Fruit fly (Drosophila melanogaster) whole organism, embryonic: ENCODE measurements around the gene Acp1.

ENCODE experiments used
- Antp ChIP-seq: fragments of 200-800 bp; sonication (Bioruptor generic); optimal IDR thresholded peaks from 3 replicates; lab custom pipeline; 2016; ENCODE audit warnings: missing biosample characterization, missing genetic modification characterization
- Asciz ChIP-seq: fragments of 200-800 bp; sonication (Bioruptor generic); optimal IDR thresholded peaks from 2 replicates; lab custom pipeline; 2017; ENCODE audit warnings: missing biosample characterization, mild to moderate bottlenecking, missing genetic modification characterization, missing genetic modification reagents
- Bgb ChIP-seq: fragments of 200-800 bp; sonication (Bioruptor generic); IDR thresholded peaks from 2 replicates; pipeline ENCODE4 v1.3.6; 2022; ENCODE audit warnings: missing biosample characterization, missing genetic modification characterization; ENCODE audit not compliant: partially characterized antibody
- CG10543 ChIP-seq: fragments of 200-800 bp; sonication (Bioruptor generic); optimal IDR thresholded peaks from 3 replicates; lab custom pipeline; 2017; ENCODE audit warnings: missing biosample characterization, mild to moderate bottlenecking, missing genetic modification characterization, moderate library complexity
- CG11085 ChIP-seq: fragments of 200-800 bp; sonication (Bioruptor generic); IDR thresholded peaks from 2 replicates; pipeline ENCODE4 v1.3.6; 2022; ENCODE audit warnings: missing biosample characterization, missing genetic modification characterization
- CG11398 ChIP-seq: fragments of 200-800 bp; sonication (Bioruptor generic); optimal IDR thresholded peaks from 2 replicates; lab custom pipeline; 2016; ENCODE audit warnings: missing biosample characterization, missing genetic modification characterization
- CG11723 ChIP-seq: fragments of 200-800 bp; sonication (Bioruptor generic); optimal IDR thresholded peaks from 2 replicates; lab custom pipeline; 2017; ENCODE audit warnings: missing biosample characterization, mild to moderate bottlenecking, missing genetic modification characterization
- CG12299 ChIP-seq: fragments of 200-800 bp; sonication (Bioruptor generic); optimal IDR thresholded peaks from 2 replicates; lab custom pipeline; 2018; ENCODE audit warnings: missing biosample characterization, mild to moderate bottlenecking, missing genetic modification characterization
- CG12769 ChIP-seq: fragments of 200-800 bp; sonication (Bioruptor generic); optimal IDR thresholded peaks from 2 replicates; lab custom pipeline; 2019; ENCODE audit warnings: missing biosample characterization, mild to moderate bottlenecking, missing genetic modification characterization, moderate library complexity
- CG13287 ChIP-seq: fragments of 200-800 bp; sonication (Bioruptor generic); IDR thresholded peaks from 2 replicates; pipeline ENCODE4 v1.3.6; 2022; ENCODE audit warnings: missing biosample characterization, missing genetic modification characterization; ENCODE audit not compliant: partially characterized antibody
- CG15073 ChIP-seq: fragments of 200-800 bp; sonication (Bioruptor generic); optimal IDR thresholded peaks from 2 replicates; lab custom pipeline; 2016; ENCODE audit warnings: missing biosample characterization, missing genetic modification characterization
- CG15514 ChIP-seq: fragments of 200-800 bp; sonication (Bioruptor generic); optimal IDR thresholded peaks from 3 replicates; lab custom pipeline; 2017; ENCODE audit warnings: missing biosample characterization, missing genetic modification characterization, mild to moderate bottlenecking, moderate library complexity, missing genetic modification reagents
- CG1602 ChIP-seq: fragments of 200-800 bp; sonication (Bioruptor generic); optimal IDR thresholded peaks from 3 replicates; lab custom pipeline; 2016; ENCODE audit warnings: missing biosample characterization, missing genetic modification characterization
- CG17912 ChIP-seq: fragments of 200-800 bp; sonication (Bioruptor generic); optimal IDR thresholded peaks from 2 replicates; lab custom pipeline; 2018; ENCODE audit warnings: missing biosample characterization, mild to moderate bottlenecking, missing genetic modification characterization
- CG3281 ChIP-seq: fragments of 200-800 bp; sonication (Bioruptor generic); optimal IDR thresholded peaks from 3 replicates; lab custom pipeline; 2017; ENCODE audit warnings: missing biosample characterization, mild to moderate bottlenecking, missing genetic modification characterization
- CG4404 ChIP-seq: fragments of 200-800 bp; sonication (Bioruptor generic); IDR thresholded peaks from 2 replicates; pipeline ENCODE4 v1.3.6; 2022; ENCODE audit warnings: missing biosample characterization, missing genetic modification characterization
- CG4730 ChIP-seq: fragments of 200-800 bp; sonication (Bioruptor generic); IDR thresholded peaks from 2 replicates; pipeline ENCODE4 v1.3.6; 2022; ENCODE audit warnings: missing biosample characterization, missing genetic modification characterization
- CG6683 ChIP-seq: fragments of 200-800 bp; sonication (Bioruptor generic); optimal IDR thresholded peaks from 2 replicates; lab custom pipeline; 2017; ENCODE audit warnings: missing biosample characterization, mild to moderate bottlenecking, missing genetic modification characterization, missing genetic modification reagents
- CG6791 ChIP-seq: fragments of 200-800 bp; sonication (Bioruptor generic); IDR thresholded peaks from 3 replicates; pipeline ENCODE4 v1.3.6; 2022; ENCODE audit warnings: missing biosample characterization, missing genetic modification characterization; ENCODE audit not compliant: partially characterized antibody
- CG8388 ChIP-seq: fragments of 200-800 bp; sonication (Bioruptor generic); optimal IDR thresholded peaks from 2 replicates; lab custom pipeline; 2019; ENCODE audit warnings: missing biosample characterization, mild to moderate bottlenecking, missing genetic modification characterization, moderate library complexity
- CG9727 ChIP-seq: fragments of 200-800 bp; sonication (Bioruptor generic); optimal IDR thresholded peaks from 3 replicates; lab custom pipeline; 2017; ENCODE audit warnings: missing biosample characterization, mild to moderate bottlenecking, missing genetic modification characterization
- Drgx ChIP-seq: fragments of 200-800 bp; sonication (Bioruptor generic); IDR thresholded peaks from 2 replicates; pipeline ENCODE4 v1.3.6; 2022; ENCODE audit warnings: missing biosample characterization, missing genetic modification characterization
- Hr51 ChIP-seq, 2 experiments: fragments of 200-800 bp; sonication (Bioruptor generic); optimal IDR thresholded peaks; 2 replicates in 1 of 2; 3 replicates in 1 of 2; lab custom pipeline; 2016 to 2018; ENCODE audit warnings: missing biosample characterization in 2 of 2, missing genetic modification characterization in 2 of 2, mild to moderate bottlenecking in 1 of 2, moderate library complexity in 1 of 2
- Max ChIP-seq: fragments of 200-800 bp; sonication (Bioruptor generic); optimal IDR thresholded peaks from 2 replicates; lab custom pipeline; 2016; ENCODE audit warnings: missing biosample characterization, mild to moderate bottlenecking, missing genetic modification characterization
- NC2α ChIP-seq: fragments of 200-800 bp; sonication (Bioruptor generic); optimal IDR thresholded peaks from 2 replicates; lab custom pipeline; 2016; ENCODE audit warnings: missing biosample characterization, missing genetic modification characterization
- Oli ChIP-seq: fragments of 200-800 bp; sonication (Bioruptor generic); optimal IDR thresholded peaks from 2 replicates; lab custom pipeline; 2018; ENCODE audit warnings: missing biosample characterization, mild to moderate bottlenecking, missing genetic modification characterization, moderate library complexity
- Sox100B ChIP-seq: fragments of 200-800 bp; sonication (Bioruptor generic); optimal IDR thresholded peaks from 3 replicates; lab custom pipeline; 2018; ENCODE audit warnings: missing biosample characterization, mild to moderate bottlenecking, missing genetic modification characterization
- Sox102F ChIP-seq: fragments of 200-800 bp; sonication (Bioruptor generic); optimal IDR thresholded peaks from 2 replicates; lab custom pipeline; 2018; ENCODE audit warnings: missing biosample characterization, mild to moderate bottlenecking, missing genetic modification characterization, moderate library complexity
- Vsx1 ChIP-seq: fragments of 200-800 bp; sonication (Bioruptor generic); optimal IDR thresholded peaks from 2 replicates; lab custom pipeline; 2017; ENCODE audit warnings: missing biosample characterization, mild to moderate bottlenecking, missing genetic modification characterization, missing genetic modification reagents
- Xrp1 ChIP-seq: fragments of 200-800 bp; sonication (Bioruptor generic); IDR thresholded peaks from 2 replicates; pipeline ENCODE4 v1.3.6; 2022; ENCODE audit warnings: missing biosample characterization, missing genetic modification characterization
- ac ChIP-seq: fragments of 200-800 bp; sonication (Bioruptor generic); optimal IDR thresholded peaks from 3 replicates; lab custom pipeline; 2017; ENCODE audit warnings: missing biosample characterization, mild to moderate bottlenecking, missing genetic modification characterization
- ash1 ChIP-seq: fragments of 200-800 bp; sonication (Bioruptor generic); optimal IDR thresholded peaks from 2 replicates; lab custom pipeline; 2018; ENCODE audit warnings: missing biosample characterization, mild to moderate bottlenecking, missing genetic modification characterization
- bab2 ChIP-seq: fragments of 200-800 bp; sonication (Bioruptor generic); optimal IDR thresholded peaks from 2 replicates; lab custom pipeline; 2016; ENCODE audit warnings: missing biosample characterization, missing genetic modification characterization
- bbx ChIP-seq: fragments of 200-800 bp; sonication (Bioruptor generic); IDR thresholded peaks from 2 replicates; pipeline ENCODE4 v1.3.6; 2022; ENCODE audit warnings: missing biosample characterization, missing genetic modification characterization; ENCODE audit not compliant: partially characterized antibody
- corto ChIP-seq: fragments of 200-800 bp; sonication (Bioruptor generic); optimal IDR thresholded peaks from 2 replicates; lab custom pipeline; 2016; ENCODE audit warnings: missing biosample characterization, mild to moderate bottlenecking, missing genetic modification characterization, moderate library complexity
- crc ChIP-seq: fragments of 200-800 bp; sonication (Bioruptor generic); optimal IDR thresholded peaks from 2 replicates; lab custom pipeline; 2016; ENCODE audit warnings: missing biosample characterization, missing genetic modification characterization
- danr ChIP-seq: fragments of 200-800 bp; sonication (Bioruptor generic); IDR thresholded peaks from 2 replicates; pipeline ENCODE4 v1.3.6; 2022; ENCODE audit warnings: missing biosample characterization, missing genetic modification characterization
- fd96Cb ChIP-seq: fragments of 200-800 bp; sonication (Bioruptor generic); optimal IDR thresholded peaks from 2 replicates; lab custom pipeline; 2018; ENCODE audit warnings: missing biosample characterization, mild to moderate bottlenecking, missing genetic modification characterization, moderate library complexity
- gcm ChIP-seq: fragments of 200-800 bp; sonication (Bioruptor generic); optimal IDR thresholded peaks from 2 replicates; lab custom pipeline; 2019; ENCODE audit warnings: missing biosample characterization, mild to moderate bottlenecking, missing genetic modification characterization, moderate library complexity
- gsb ChIP-seq: fragments of 200-800 bp; sonication (Bioruptor generic); IDR thresholded peaks from 2 replicates; pipeline ENCODE4 v1.3.6; 2022; ENCODE audit warnings: missing biosample characterization, missing genetic modification characterization
- h ChIP-seq: fragments of >200 bp; optimal IDR thresholded peaks from 2 replicates; lab custom pipeline; 2017
- her ChIP-seq: fragments of 200-800 bp; sonication (Bioruptor generic); optimal IDR thresholded peaks from 2 replicates; lab custom pipeline; 2016; ENCODE audit warnings: missing biosample characterization, missing genetic modification characterization
- ind ChIP-seq: fragments of 200-800 bp; sonication (Bioruptor generic); optimal IDR thresholded peaks from 3 replicates; lab custom pipeline; 2016; ENCODE audit warnings: missing biosample characterization, missing genetic modification characterization
- slbo ChIP-seq: fragments of 200-800 bp; sonication (Bioruptor generic); IDR thresholded peaks from 2 replicates; pipeline ENCODE4 v1.3.6; 2022; ENCODE audit warnings: missing biosample characterization, missing genetic modification characterization
- trem ChIP-seq: fragments of 200-800 bp; optimal IDR thresholded peaks from 3 replicates; lab custom pipeline; 2019; ENCODE audit warnings: missing biosample characterization, mild to moderate bottlenecking, missing genetic modification characterization, moderate library complexity
- twi ChIP-seq: fragments of 200-800 bp; optimal IDR thresholded peaks from 2 replicates; lab custom pipeline; 2019; ENCODE audit warnings: missing biosample characterization, mild to moderate bottlenecking, missing genetic modification characterization, moderate library complexity
- unc-4 ChIP-seq: fragments of 200-800 bp; sonication (Bioruptor generic); IDR thresholded peaks from 2 replicates; pipeline ENCODE4 v1.3.6; 2022; ENCODE audit warnings: missing biosample characterization, missing genetic modification characterization; ENCODE audit not compliant: partially characterized antibody
- wor ChIP-seq: fragments of 200-800 bp; sonication (Bioruptor generic); IDR thresholded peaks from 2 replicates; pipeline ENCODE4 v1.3.6; 2022; ENCODE audit warnings: missing biosample characterization, missing genetic modification characterization
- z ChIP-seq: fragments of 200-800 bp; sonication (Bioruptor generic); IDR thresholded peaks from 3 replicates; pipeline ENCODE4 v1.3.6; 2022; ENCODE audit warnings: missing biosample characterization, missing genetic modification characterization

Acp1 gene

dm6 chr2L:7702383-7703188 is 38.8 kb downstream of the Acp1 start, which contains the start of gene Tep3 (continued):
- peak; percentile 5 for TF ChIP-seq CG12769 (tag; lab: Kevin White, UChicago)
- no peak for TF ChIP-seq unc-4 (GFP tag; lab: Robert Waterston, UW)
- no peak for TF ChIP-seq CG17912 (GFP tag; lab: Kevin White, UChicago)
- no peak for TF ChIP-seq CG6791 (GFP tag; lab: Robert Waterston, UW)
- TF ChIP-seq CG15073, result no peak
- no peak for TF ChIP-seq trem
- no peak for TF ChIP-seq CG6683 (GFP tag; lab: Kevin White, UChicago)
- no peak for TF ChIP-seq Max (GFP tag; lab: Kevin White, UChicago)
- TF ChIP-seq CG15514, result peak; percentile 33
- no peak for TF ChIP-seq CG11723 (GFP tag; lab: Kevin White, UChicago)
- peak; percentile 26; the same call in 1 of the 2 replicates for TF ChIP-seq bbx (GFP tag; lab: Robert Waterston, UW)
- TF ChIP-seq CG4730 (GFP tag; lab: Robert Waterston, UW), result no peak
- TF ChIP-seq CG12299 (tag; lab: Kevin White, UChicago), result peak; percentile 15
- no peak for TF ChIP-seq CG11398 (GFP tag; lab: Kevin White, UChicago)
- TF ChIP-seq Asciz (GFP tag; lab: Kevin White, UChicago), result no peak
- no peak for TF ChIP-seq Drgx (GFP tag; lab: Robert Waterston, UW)
- peak; percentile 24 for TF ChIP-seq ind (GFP tag; lab: Kevin White, UChicago)
- no peak for TF ChIP-seq wor (GFP tag; lab: Robert Waterston, UW)
- peak; percentile 56 for TF ChIP-seq Sox102F
- TF ChIP-seq CG10543 (GFP tag; lab: Kevin White, UChicago), result peak; percentile 9
- TF ChIP-seq fd96Cb (tag; lab: Kevin White, UChicago), result no peak
- TF ChIP-seq h (lab: Kevin White, UChicago), result no peak
- no peak for TF ChIP-seq Oli (tag; lab: Kevin White, UChicago)
- TF ChIP-seq crc (GFP tag; lab: Kevin White, UChicago), result no peak
- peak; percentile 32; the same call in 1 of the 2 replicates for TF ChIP-seq Bgb (GFP tag; lab: Robert Waterston, UW)
- no peak for TF ChIP-seq z (GFP tag; lab: Robert Waterston, UW)
- TF ChIP-seq ash1 (GFP tag; lab: Kevin White, UChicago), result no peak
- TF ChIP-seq NC2α (GFP tag; lab: Kevin White, UChicago), result no peak
- TF ChIP-seq Vsx1 (GFP tag; lab: Kevin White, UChicago), result no peak
- peak; percentile 19 for TF ChIP-seq CG9727 (GFP tag; lab: Kevin White, UChicago)
- no peak for TF ChIP-seq her
- TF ChIP-seq CG8388 (GFP tag; lab: Kevin White, UChicago), result no peak
- no peak for TF ChIP-seq Sox100B
- no peak; the same call in 1 of the 2 replicates for TF ChIP-seq Xrp1 (GFP tag; lab: Robert Waterston, UW)
- TF ChIP-seq twi (tag; lab: Kevin White, UChicago), result no peak
- no peak for TF ChIP-seq CG11085 (GFP tag; lab: Robert Waterston, UW)
- TF ChIP-seq bab2 (GFP tag; lab: Kevin White, UChicago), result peak; percentile 24
- TF ChIP-seq CG3281 (GFP tag; lab: Kevin White, UChicago), result no peak
- no peak for TF ChIP-seq gcm (GFP tag; lab: Kevin White, UChicago)
- no peak for TF ChIP-seq CG1602
- TF ChIP-seq gsb (GFP tag; lab: Robert Waterston, UW), result no peak
- no peak for TF ChIP-seq corto
- TF ChIP-seq ac (GFP tag; lab: Kevin White, UChicago), result no peak
- no peak for TF ChIP-seq danr (GFP tag; lab: Robert Waterston, UW)
- no peak for TF ChIP-seq Hr51 (GFP tag; optimal IDR thresholded peaks at IDR 0.05; lab: Kevin White, UChicago)
- peak; percentile 20 for TF ChIP-seq Antp (GFP tag; lab: Kevin White, UChicago)
- peak; percentile 43; the same call in 1 of the 2 replicates for TF ChIP-seq slbo (GFP tag; lab: Robert Waterston, UW)
- TF ChIP-seq CG13287 (GFP tag; lab: Robert Waterston, UW), result peak; percentile 31; the same call in 1 of the 2 replicates
- no peak for TF ChIP-seq CG4404 (GFP tag; lab: Robert Waterston, UW)
